Worm (Caenorhabditis elegans) whole organism, L1 larva: Measurements from ENCODE around the gene wago-5.

ENCODE experiments used
- C34B4.2 ChIP-seq: sonication (generic microtip); optimal IDR thresholded peaks from 2 replicates; lab custom pipeline; 2017; ENCODE audit warnings: mild to moderate bottlenecking, missing genetic modification characterization, missing compliant biosample characterization
- Y116A8C.19 ChIP-seq: sonication (generic microtip); optimal IDR thresholded peaks from 2 replicates; lab custom pipeline; 2016; ENCODE audit warnings: missing compliant biosample characterization, missing genetic modification characterization, borderline replicate concordance
- aha-1 ChIP-seq: fragments of 150-350 bp; optimal IDR thresholded peaks from 2 replicates; lab custom pipeline; 2014; ENCODE audit warnings: missing biosample characterization, missing genetic modification characterization
- dsc-1 ChIP-seq: sonication (generic microtip); optimal IDR thresholded peaks from 2 replicates; lab custom pipeline; 2016; ENCODE audit warnings: mild to moderate bottlenecking, missing genetic modification characterization, missing compliant biosample characterization
- efl-3 ChIP-seq: fragments of 200-800 bp; sonication (Bioruptor generic); optimal IDR thresholded peaks from 2 replicates; lab custom pipeline; 2018; ENCODE audit warnings: mild to moderate bottlenecking, missing genetic modification characterization, missing compliant biosample characterization
- fkh-8 ChIP-seq: sonication (generic microtip); optimal IDR thresholded peaks from 2 replicates; lab custom pipeline; 2016; ENCODE audit warnings: mild to moderate bottlenecking, missing genetic modification characterization, missing compliant biosample characterization
- fos-1 ChIP-seq: fragments of 150-350 bp; optimal IDR thresholded peaks from 2 replicates; lab custom pipeline; 2014; ENCODE audit warnings: missing biosample characterization, missing genetic modification characterization
- hlh-4 ChIP-seq: sonication (generic microtip); optimal IDR thresholded peaks from 2 replicates; lab custom pipeline; 2016; ENCODE audit warnings: mild to moderate bottlenecking, missing genetic modification characterization, missing compliant biosample characterization
- mab-9 ChIP-seq: fragments of 200-800 bp; sonication (Bioruptor generic); IDR thresholded peaks from 2 replicates; pipeline ENCODE4 v1.3.6; 2022; ENCODE audit warnings: missing genetic modification reagents, missing genetic modification characterization, missing compliant biosample characterization
- nhr-19 ChIP-seq: fragments of 200-800 bp; sonication (Bioruptor generic); conservative IDR thresholded peaks from 2 replicates; pipeline ENCODE4 v1.3.6; 2022; ENCODE audit warnings: missing genetic modification characterization, missing compliant biosample characterization
- nhr-20 ChIP-seq: sonication (generic microtip); optimal IDR thresholded peaks from 2 replicates; lab custom pipeline; 2016; ENCODE audit warnings: mild to moderate bottlenecking, missing genetic modification characterization, missing compliant biosample characterization
- nhr-28 ChIP-seq: fragments of 150-350 bp; optimal IDR thresholded peaks from 2 replicates; lab custom pipeline; 2014; ENCODE audit warnings: missing biosample characterization, missing genetic modification characterization
- nhr-47 ChIP-seq: sonication (generic microtip); optimal IDR thresholded peaks from 2 replicates; lab custom pipeline; 2016; ENCODE audit warnings: mild to moderate bottlenecking, missing genetic modification characterization, moderate library complexity, missing compliant biosample characterization
- nhr-84 ChIP-seq: sonication (generic microtip); optimal IDR thresholded peaks from 2 replicates; lab custom pipeline; 2017; ENCODE audit warnings: missing biosample characterization, missing genetic modification characterization
- nhr-90 ChIP-seq: sonication (generic microtip); optimal IDR thresholded peaks from 2 replicates; lab custom pipeline; 2016; ENCODE audit warnings: mild to moderate bottlenecking, missing genetic modification characterization, missing compliant biosample characterization; ENCODE audit not compliant: poor library complexity
- swsn-7 ChIP-seq: sonication (generic microtip); optimal IDR thresholded peaks from 2 replicates; lab custom pipeline; 2016; ENCODE audit warnings: missing genetic modification characterization, missing compliant biosample characterization
- tbx-2 ChIP-seq: sonication (generic microtip); optimal IDR thresholded peaks from 2 replicates; lab custom pipeline; 2016; ENCODE audit warnings: missing genetic modification characterization, missing compliant biosample characterization
- tlp-1 ChIP-seq: fragments of 150-350 bp; optimal IDR thresholded peaks from 2 replicates; lab custom pipeline; 2014; ENCODE audit warnings: missing biosample characterization, missing genetic modification characterization
- xbp-1 ChIP-seq: sonication (generic microtip); optimal IDR thresholded peaks from 2 replicates; lab custom pipeline; 2016; ENCODE audit warnings: missing genetic modification characterization, missing compliant biosample characterization

Gene wago-5

ce11 chrII:5765318-5765717 lies 50.0 kb downstream of the wago-5 start, which contains the start of gene ifb-1:
ifb-1 (plus strand) TSS chrII:5765618.
- TF ChIP-seq fkh-8 (tag; lab: Kevin White, UChicago) (no peak), swsn-7 (tag; lab: Kevin White, UChicago) (no peak), Y116A8C.19 (no peak), nhr-90 (no peak), dsc-1 (tag; lab: Kevin White, UChicago) (no peak), xbp-1 (tag; lab: Kevin White, UChicago) (no peak), mab-9 (no peak), hlh-4 (tag; lab: Kevin White, UChicago) (no peak), nhr-19 (GFP tag; lab: Robert Waterston, UW) (no peak), nhr-20 (tag; lab: Kevin White, UChicago) (no peak), C34B4.2 (tag; lab: Kevin White, UChicago) (no peak), tlp-1 (no peak), tbx-2 (tag; lab: Kevin White, UChicago) (no peak), nhr-47 (no peak), nhr-28 (no peak), nhr-84 (no peak), fos-1 (no peak), aha-1 (no peak), efl-3 (GFP tag; lab: Kevin White, UChicago) (no peak)
